Worm (Caenorhabditis elegans) whole organism, L3 larva: ENCODE measurements around the gene mdt-19.

ENCODE experiments used
- R02D3.7 ChIP-seq: fragments of 150-350 bp; optimal IDR thresholded peaks from 2 replicates; lab custom pipeline; 2014; ENCODE audit warnings: missing biosample characterization, missing genetic modification characterization
- ZK546.5 ChIP-seq: sonication (generic microtip); optimal IDR thresholded peaks from 2 replicates; lab custom pipeline; 2017; ENCODE audit warnings: missing biosample characterization, missing genetic modification characterization
- aly-2 ChIP-seq: fragments of 150-350 bp; optimal IDR thresholded peaks from 2 replicates; lab custom pipeline; 2014; ENCODE audit warnings: missing biosample characterization, missing genetic modification characterization
- ama-1 ChIP-seq: fragments of 150-350 bp; optimal IDR thresholded peaks from 2 replicates; lab custom pipeline; 2018
- ceh-16 ChIP-seq: sonication (generic microtip); optimal IDR thresholded peaks from 2 replicates; lab custom pipeline; 2017; ENCODE audit warnings: missing biosample characterization, missing genetic modification characterization
- ceh-28 ChIP-seq: fragments of 150-350 bp; optimal IDR thresholded peaks from 2 replicates; lab custom pipeline; 2014; ENCODE audit warnings: missing biosample characterization, missing genetic modification reagents, missing genetic modification characterization
- ceh-82 ChIP-seq: fragments of 150-350 bp; optimal IDR thresholded peaks from 2 replicates; lab custom pipeline; 2014; ENCODE audit warnings: missing biosample characterization, missing genetic modification characterization
- ceh-9 ChIP-seq: sonication (generic microtip); optimal IDR thresholded peaks from 2 replicates; lab custom pipeline; 2018; ENCODE audit warnings: missing biosample characterization, missing genetic modification characterization
- daf-12 ChIP-seq: fragments of 150-350 bp; optimal IDR thresholded peaks from 2 replicates; lab custom pipeline; 2014; ENCODE audit warnings: missing biosample characterization, missing genetic modification reagents, missing genetic modification characterization
- egl-27 ChIP-seq: sonication (generic microtip); optimal IDR thresholded peaks from 4 replicates; lab custom pipeline; 2017; ENCODE audit warnings: missing biosample characterization, missing genetic modification reagents, missing genetic modification characterization
- egl-5 ChIP-seq: fragments of 150-350 bp; optimal IDR thresholded peaks from 2 replicates; lab custom pipeline; 2017; ENCODE audit warnings: missing biosample characterization, missing genetic modification reagents, missing genetic modification characterization, inconsistent platforms
- elt-1 ChIP-seq: fragments of 150-350 bp; optimal IDR thresholded peaks from 2 replicates; lab custom pipeline; 2014; ENCODE audit warnings: missing biosample characterization, missing genetic modification characterization
- elt-2 ChIP-seq: sonication (generic microtip); optimal IDR thresholded peaks from 2 replicates; lab custom pipeline; 2016; ENCODE audit warnings: missing genetic modification reagents, mild to moderate bottlenecking, missing genetic modification characterization, missing compliant biosample characterization
- elt-3 ChIP-seq, 3 experiments: fragments of 150-350 bp in 1 of 3; sonication (generic microtip) in 2 of 3; optimal IDR thresholded peaks; 2 replicates in 2 of 3; 4 replicates in 1 of 3; lab custom pipeline; 2014 to 2017; ENCODE audit warnings: missing biosample characterization in 3 of 3, missing genetic modification characterization in 3 of 3
- eor-1 ChIP-seq, 2 experiments: fragments of 150-350 bp; optimal IDR thresholded peaks; 2 replicates each; lab custom pipeline; 2014 to 2018; ENCODE audit warnings: missing biosample characterization in 2 of 2, missing genetic modification characterization in 2 of 2
- fkh-10 ChIP-seq: sonication (generic microtip); optimal IDR thresholded peaks from 2 replicates; lab custom pipeline; 2017; ENCODE audit warnings: missing biosample characterization, missing genetic modification reagents, missing genetic modification characterization
- fkh-2 ChIP-seq: fragments of 150-350 bp; optimal IDR thresholded peaks from 2 replicates; lab custom pipeline; 2014; ENCODE audit warnings: missing biosample characterization, missing genetic modification reagents, missing genetic modification characterization
- fos-1 ChIP-seq: fragments of 150-350 bp; optimal IDR thresholded peaks from 2 replicates; lab custom pipeline; 2014; ENCODE audit warnings: missing biosample characterization, missing genetic modification characterization
- hmg-11 ChIP-seq: sonication (generic microtip); optimal IDR thresholded peaks from 2 replicates; lab custom pipeline; 2016; ENCODE audit warnings: missing genetic modification characterization, missing compliant biosample characterization
- jun-1 ChIP-seq: fragments of 150-350 bp; optimal IDR thresholded peaks from 2 replicates; lab custom pipeline; 2014; ENCODE audit warnings: missing biosample characterization, missing genetic modification reagents, missing genetic modification characterization
- lin-15B ChIP-seq: fragments of 150-350 bp; optimal IDR thresholded peaks from 2 replicates; lab custom pipeline; 2014; ENCODE audit warnings: missing biosample characterization, missing genetic modification characterization
- lin-39 ChIP-seq: fragments of 150-350 bp; optimal IDR thresholded peaks from 2 replicates; lab custom pipeline; 2018; ENCODE audit warnings: missing biosample characterization, missing genetic modification reagents, missing genetic modification characterization
- lsy-12 ChIP-seq: sonication (generic microtip); optimal IDR thresholded peaks from 2 replicates; lab custom pipeline; 2016; ENCODE audit warnings: mild to moderate bottlenecking, missing genetic modification characterization, missing compliant biosample characterization
- mdl-1 ChIP-seq: fragments of 150-350 bp; optimal IDR thresholded peaks from 2 replicates; lab custom pipeline; 2014; ENCODE audit warnings: missing biosample characterization, missing genetic modification characterization
- mml-1 ChIP-seq: fragments of 150-350 bp; sonication (generic microtip); optimal IDR thresholded peaks from 3 replicates; lab custom pipeline; 2014; ENCODE audit warnings: missing biosample characterization, missing genetic modification characterization
- nfya-1 ChIP-seq: sonication (generic microtip); optimal IDR thresholded peaks from 2 replicates; lab custom pipeline; 2017; ENCODE audit warnings: missing genetic modification characterization, mild to moderate bottlenecking, missing compliant biosample characterization, antibody characterized with exemption, moderate library complexity; ENCODE audit not compliant: insufficient read depth
- nhr-11 ChIP-seq: fragments of 150-350 bp; optimal IDR thresholded peaks from 2 replicates; lab custom pipeline; 2014; ENCODE audit warnings: missing biosample characterization, missing genetic modification characterization
- nhr-12 ChIP-seq: fragments of 150-350 bp; optimal IDR thresholded peaks from 2 replicates; lab custom pipeline; 2014; ENCODE audit warnings: missing biosample characterization, missing genetic modification characterization
- nhr-23 ChIP-seq: fragments of 150-350 bp; optimal IDR thresholded peaks from 2 replicates; lab custom pipeline; 2014; ENCODE audit warnings: missing biosample characterization, missing genetic modification reagents, missing genetic modification characterization
- nhr-237 ChIP-seq: fragments of 150-350 bp; optimal IDR thresholded peaks from 2 replicates; lab custom pipeline; 2014; ENCODE audit warnings: missing biosample characterization, missing genetic modification characterization
- nhr-25 ChIP-seq: sonication (generic microtip); optimal IDR thresholded peaks from 2 replicates; lab custom pipeline; 2017; ENCODE audit warnings: missing biosample characterization, missing genetic modification characterization
- nhr-28 ChIP-seq: fragments of 150-350 bp; optimal IDR thresholded peaks from 2 replicates; lab custom pipeline; 2014; ENCODE audit warnings: missing biosample characterization, missing genetic modification characterization
- nhr-43 ChIP-seq: sonication (generic microtip); optimal IDR thresholded peaks from 2 replicates; lab custom pipeline; 2016; ENCODE audit warnings: mild to moderate bottlenecking, missing genetic modification characterization, missing compliant biosample characterization; ENCODE audit not compliant: poor library complexity, severe bottlenecking
- nhr-67 ChIP-seq: fragments of 150-350 bp; optimal IDR thresholded peaks from 2 replicates; lab custom pipeline; 2014; ENCODE audit warnings: missing biosample characterization, missing genetic modification characterization
- nhr-76 ChIP-seq: fragments of 150-350 bp; sonication (generic microtip); optimal IDR thresholded peaks from 5 replicates; lab custom pipeline; 2014; ENCODE audit warnings: missing biosample characterization, missing genetic modification characterization
- nhr-77 ChIP-seq: fragments of 150-350 bp; optimal IDR thresholded peaks from 2 replicates; lab custom pipeline; 2014; ENCODE audit warnings: missing biosample characterization, missing genetic modification characterization
- pha-4 ChIP-seq: fragments of 150-350 bp; optimal IDR thresholded peaks from 2 replicates; lab custom pipeline; 2014; ENCODE audit warnings: missing biosample characterization, missing genetic modification reagents, missing genetic modification characterization
- pqm-1 ChIP-seq: fragments of 150-350 bp; optimal IDR thresholded peaks from 2 replicates; lab custom pipeline; 2017; ENCODE audit warnings: missing biosample characterization, missing genetic modification characterization, inconsistent platforms
- sea-2 ChIP-seq: fragments of 150-350 bp; sonication (generic microtip); optimal IDR thresholded peaks from 4 replicates; lab custom pipeline; 2014; ENCODE audit warnings: missing biosample characterization, missing genetic modification reagents, missing genetic modification characterization
- skn-1 ChIP-seq: fragments of 150-350 bp; optimal IDR thresholded peaks from 2 replicates; lab custom pipeline; 2014; ENCODE audit warnings: missing biosample characterization, missing genetic modification characterization
- snpc-4 ChIP-seq: fragments of 150-350 bp; optimal IDR thresholded peaks from 2 replicates; lab custom pipeline; 2014; ENCODE audit warnings: missing biosample characterization, missing genetic modification characterization
- tbx-2 ChIP-seq: sonication (generic microtip); optimal IDR thresholded peaks from 2 replicates; lab custom pipeline; 2016; ENCODE audit warnings: mild to moderate bottlenecking, missing genetic modification characterization, missing compliant biosample characterization
- unc-39 ChIP-seq: sonication (generic microtip); optimal IDR thresholded peaks from 4 replicates; lab custom pipeline; 2017; ENCODE audit warnings: missing biosample characterization, missing genetic modification characterization
- unc-62 ChIP-seq: fragments of 150-350 bp; sonication (generic microtip); optimal IDR thresholded peaks from 4 replicates; lab custom pipeline; 2014; ENCODE audit warnings: missing biosample characterization, missing genetic modification reagents, missing genetic modification characterization
- zag-1 ChIP-seq: fragments of 150-350 bp; optimal IDR thresholded peaks from 2 replicates; lab custom pipeline; 2014; ENCODE audit warnings: missing biosample characterization, missing genetic modification characterization
- ztf-11 ChIP-seq: fragments of 150-350 bp; optimal IDR thresholded peaks from 2 replicates; lab custom pipeline; 2014; ENCODE audit warnings: missing biosample characterization, missing genetic modification characterization
- ztf-4 ChIP-seq: fragments of 150-350 bp; optimal IDR thresholded peaks from 2 replicates; lab custom pipeline; 2014; ENCODE audit warnings: missing biosample characterization, missing genetic modification characterization

mdt-19 gene

ce11 chrIII:2576360-2577259 lies 21.2 kb upstream of the mdt-19 start:
- TF ChIP-seq nhr-28 (tag; lab: Kevin White, UChicago) (no peak), lin-15B (tag; lab: Kevin White, UChicago) (peak; percentile 69), nhr-67 (tag; lab: Kevin White, UChicago) (no peak), mml-1 (tag; lab: Kevin White, UChicago) (no peak), unc-62 (GFP tag; lab: Kevin White, UChicago) (peak; percentile 27), skn-1 (no peak), elt-1 (tag; lab: Kevin White, UChicago) (no peak), nhr-11 (tag; lab: Kevin White, UChicago) (no peak), nfya-1 (tag; lab: Kevin White, UChicago) (peak; percentile 84), nhr-237 (tag; lab: Kevin White, UChicago) (no peak), ceh-16 (tag; lab: Kevin White, UChicago) (no peak), fos-1 (tag; lab: Kevin White, UChicago) (no peak), unc-39 (no peak), hmg-11 (tag; lab: Kevin White, UChicago) (peak; percentile 57), nhr-25 (tag; lab: Kevin White, UChicago) (no peak), elt-3 (tag; optimal IDR thresholded peaks at IDR 0.05; lab: Kevin White, UChicago) (no peak), nhr-76 (tag; lab: Kevin White, UChicago) (no peak), ama-1 (lab: Kevin White, UChicago) (no peak), egl-5 (tag; lab: Kevin White, UChicago) (peak; percentile 10), pha-4 (peak; percentile 50), tbx-2 (tag; lab: Kevin White, UChicago) (peak; percentile 2), elt-2 (tag; lab: Kevin White, UChicago) (peak; percentile 26), nhr-23 (peak; percentile 39), ceh-28 (tag; lab: Kevin White, UChicago) (peak; percentile 58), lsy-12 (tag; lab: Kevin White, UChicago) (no peak), R02D3.7 (no peak), ztf-11 (tag; lab: Kevin White, UChicago) (no peak), daf-12 (tag; lab: Kevin White, UChicago) (no peak), egl-27 (tag; lab: Kevin White, UChicago) (no peak), jun-1 (tag; lab: Kevin White, UChicago) (peak; percentile 25), ztf-4 (tag; lab: Kevin White, UChicago) (no peak), nhr-12 (no peak), aly-2 (tag; lab: Kevin White, UChicago) (no peak), eor-1 (tag; optimal IDR thresholded peaks at IDR 0.05; lab: Kevin White, UChicago) (no peak), nhr-43 (tag; lab: Kevin White, UChicago) (no peak), sea-2 (GFP tag; lab: Kevin White, UChicago) (no peak), nhr-77 (no peak), pqm-1 (tag; lab: Kevin White, UChicago) (no peak), ceh-9 (tag; lab: Kevin White, UChicago) (no peak), ceh-82 (tag; lab: Kevin White, UChicago) (no peak), snpc-4 (tag; lab: Kevin White, UChicago) (peak; percentile 60), zag-1 (tag; lab: Kevin White, UChicago) (no peak), lin-39 (tag; lab: Kevin White, UChicago) (peak; percentile 50), fkh-10 (GFP tag; lab: Kevin White, UChicago) (peak; percentile 34), ZK546.5 (tag; lab: Kevin White, UChicago) (no peak), fkh-2 (no peak), mdl-1 (tag; lab: Kevin White, UChicago) (no peak)
- TF ChIP-seq, all 47 proteins: peak for 14
